Worm (Caenorhabditis elegans) whole organism, mixed stage, embryonic: ENCODE data around the gene D2096.11.

ENCODE experiments used
- M03D4.4 ChIP-seq: sonication (generic microtip); optimal IDR thresholded peaks from 2 replicates; lab custom pipeline; 2017; ENCODE audit warnings: mild to moderate bottlenecking, missing genetic modification characterization, missing compliant biosample characterization
- bed-3 ChIP-seq: fragments of 200-800 bp; sonication (Bioruptor generic); optimal IDR thresholded peaks from 3 replicates; lab custom pipeline; 2018; ENCODE audit warnings: mild to moderate bottlenecking, missing genetic modification characterization, moderate library complexity, missing compliant biosample characterization
- blmp-1 ChIP-seq: fragments of 150-350 bp; optimal IDR thresholded peaks from 2 replicates; lab custom pipeline; 2014; ENCODE audit warnings: missing biosample characterization, missing genetic modification characterization
- ceh-39 ChIP-seq: fragments of 150-350 bp; optimal IDR thresholded peaks from 2 replicates; lab custom pipeline; 2014; ENCODE audit warnings: missing biosample characterization, missing genetic modification characterization
- ceh-43 ChIP-seq: fragments of 200-800 bp; sonication (Bioruptor generic); optimal IDR thresholded peaks from 2 replicates; lab custom pipeline; 2018; ENCODE audit warnings: mild to moderate bottlenecking, missing genetic modification characterization, moderate library complexity, missing compliant biosample characterization
- ceh-83 ChIP-seq: fragments of 200-800 bp; sonication (Bioruptor generic); optimal IDR thresholded peaks from 2 replicates; lab custom pipeline; 2018; ENCODE audit warnings: mild to moderate bottlenecking, missing genetic modification characterization, missing compliant biosample characterization
- ces-1 ChIP-seq: fragments of 150-350 bp; optimal IDR thresholded peaks from 2 replicates; lab custom pipeline; 2014; ENCODE audit warnings: missing biosample characterization, missing genetic modification reagents, missing genetic modification characterization
- cnd-1 ChIP-seq: fragments of 200-800 bp; sonication (Bioruptor generic); optimal IDR thresholded peaks from 2 replicates; lab custom pipeline; 2018; ENCODE audit warnings: mild to moderate bottlenecking, missing genetic modification characterization, missing compliant biosample characterization
- drap-1 ChIP-seq: fragments of 200-800 bp; sonication (Bioruptor generic); optimal IDR thresholded peaks from 3 replicates; lab custom pipeline; 2018; ENCODE audit warnings: mild to moderate bottlenecking, missing genetic modification characterization, missing compliant biosample characterization
- elt-3 ChIP-seq: fragments of 150-350 bp; optimal IDR thresholded peaks from 2 replicates; lab custom pipeline; 2014; ENCODE audit warnings: missing biosample characterization, missing genetic modification characterization
- flh-1 ChIP-seq: fragments of 200-800 bp; sonication (Bioruptor generic); optimal IDR thresholded peaks from 2 replicates; lab custom pipeline; 2018; ENCODE audit warnings: mild to moderate bottlenecking, missing genetic modification characterization, moderate library complexity, missing compliant biosample characterization
- hlh-1 ChIP-seq: fragments of 150-350 bp; optimal IDR thresholded peaks from 2 replicates; lab custom pipeline; 2014; ENCODE audit warnings: missing biosample characterization, missing genetic modification reagents, missing genetic modification characterization
- lin-13 ChIP-seq: fragments of 150-350 bp; optimal IDR thresholded peaks from 2 replicates; lab custom pipeline; 2014; ENCODE audit warnings: missing biosample characterization, missing genetic modification characterization
- lin-32 ChIP-seq: fragments of 200-800 bp; sonication (Bioruptor generic); optimal IDR thresholded peaks from 2 replicates; lab custom pipeline; 2018; ENCODE audit warnings: mild to moderate bottlenecking, missing genetic modification characterization, missing compliant biosample characterization
- lsy-2 ChIP-seq: fragments of 150-350 bp; optimal IDR thresholded peaks from 2 replicates; lab custom pipeline; 2014; ENCODE audit warnings: missing biosample characterization, missing genetic modification characterization
- mab-5 ChIP-seq: fragments of 150-350 bp; optimal IDR thresholded peaks from 2 replicates; lab custom pipeline; 2014; ENCODE audit warnings: missing biosample characterization, missing genetic modification characterization
- mep-1 ChIP-seq: fragments of 150-350 bp; optimal IDR thresholded peaks from 2 replicates; lab custom pipeline; 2017; ENCODE audit warnings: missing biosample characterization, missing genetic modification reagents, missing genetic modification characterization, inconsistent platforms
- mls-2 ChIP-seq: sonication (generic microtip); optimal IDR thresholded peaks from 2 replicates; lab custom pipeline; 2016; ENCODE audit warnings: mild to moderate bottlenecking, missing genetic modification characterization, moderate library complexity, missing compliant biosample characterization
- nhr-12 ChIP-seq: fragments of 150-350 bp; optimal IDR thresholded peaks from 2 replicates; lab custom pipeline; 2014; ENCODE audit warnings: missing biosample characterization, missing genetic modification characterization
- nhr-2 ChIP-seq: fragments of 150-350 bp; optimal IDR thresholded peaks from 2 replicates; lab custom pipeline; 2014; ENCODE audit warnings: missing biosample characterization, missing genetic modification characterization
- nhr-237 ChIP-seq: fragments of 150-350 bp; optimal IDR thresholded peaks from 2 replicates; lab custom pipeline; 2014; ENCODE audit warnings: missing biosample characterization, missing genetic modification characterization
- nhr-28 ChIP-seq: fragments of 150-350 bp; optimal IDR thresholded peaks from 2 replicates; lab custom pipeline; 2014; ENCODE audit warnings: missing biosample characterization, missing genetic modification characterization
- nhr-76 ChIP-seq: sonication (generic microtip); optimal IDR thresholded peaks from 2 replicates; lab custom pipeline; 2017; ENCODE audit warnings: missing biosample characterization, missing genetic modification characterization
- pha-4 ChIP-seq: fragments of 150-350 bp; optimal IDR thresholded peaks from 2 replicates; lab custom pipeline; 2018; ENCODE audit warnings: missing biosample characterization, missing genetic modification reagents, missing genetic modification characterization
- sem-2 ChIP-seq: fragments of 200-800 bp; sonication (Bioruptor generic); optimal IDR thresholded peaks from 2 replicates; lab custom pipeline; 2018; ENCODE audit warnings: mild to moderate bottlenecking, missing genetic modification characterization, missing compliant biosample characterization
- snpc-4 ChIP-seq: fragments of 150-350 bp; optimal IDR thresholded peaks from 2 replicates; lab custom pipeline; 2014; ENCODE audit warnings: missing biosample characterization, missing genetic modification characterization
- unc-120 ChIP-seq: sonication (generic microtip); optimal IDR thresholded peaks from 2 replicates; lab custom pipeline; 2017; ENCODE audit warnings: missing genetic modification characterization, missing compliant biosample characterization; ENCODE audit not compliant: poor library complexity, severe bottlenecking
- unc-39 ChIP-seq: fragments of 150-350 bp; optimal IDR thresholded peaks from 2 replicates; lab custom pipeline; 2014; ENCODE audit warnings: missing biosample characterization, missing genetic modification characterization
- unc-62 ChIP-seq: fragments of 150-350 bp; optimal IDR thresholded peaks from 2 replicates; lab custom pipeline; 2014; ENCODE audit warnings: missing biosample characterization, missing genetic modification reagents, missing genetic modification characterization
- zip-8 ChIP-seq: fragments of 150-350 bp; optimal IDR thresholded peaks from 2 replicates; lab custom pipeline; 2014; ENCODE audit warnings: missing biosample characterization, missing genetic modification characterization
- ztf-11 ChIP-seq: fragments of 150-350 bp; optimal IDR thresholded peaks from 2 replicates; lab custom pipeline; 2014; ENCODE audit warnings: missing biosample characterization, missing genetic modification characterization

The D2096.11 gene

DNA sequence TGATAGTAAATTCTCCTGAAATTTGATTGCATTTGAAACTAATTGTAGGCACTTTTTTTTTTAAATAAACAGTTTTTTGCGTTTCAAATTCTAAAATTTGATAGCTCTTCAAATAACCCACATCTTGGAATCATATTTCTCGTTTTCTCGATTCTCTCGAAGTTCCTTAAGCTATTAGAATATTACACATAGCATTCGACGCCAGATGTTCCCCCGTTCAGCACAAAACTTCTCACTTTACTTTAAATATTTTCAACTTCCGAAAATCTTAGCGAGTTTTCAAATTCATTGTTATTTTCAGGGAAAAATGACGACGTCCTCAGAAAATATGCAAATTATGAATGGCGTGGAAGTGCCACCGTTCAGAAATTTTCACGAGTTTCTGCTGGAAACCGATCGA lies 14.3 kb downstream of the D2096.11 start, which contains the start of gene praf-3:
Gene praf-3 (plus strand): TSS at position 301 of the 400 bp plus-strand sequence.
- no peak for TF ChIP-seq ceh-83 (GFP tag; lab: Kevin White, UChicago)
- no peak for TF ChIP-seq nhr-76 (tag; lab: Kevin White, UChicago)
- no peak for TF ChIP-seq mep-1
- TF ChIP-seq sem-2 (GFP tag; lab: Kevin White, UChicago): no peak
- no peak for TF ChIP-seq snpc-4 (tag; lab: Kevin White, UChicago)
- TF ChIP-seq elt-3 (tag; lab: Kevin White, UChicago): no peak

DNA sequence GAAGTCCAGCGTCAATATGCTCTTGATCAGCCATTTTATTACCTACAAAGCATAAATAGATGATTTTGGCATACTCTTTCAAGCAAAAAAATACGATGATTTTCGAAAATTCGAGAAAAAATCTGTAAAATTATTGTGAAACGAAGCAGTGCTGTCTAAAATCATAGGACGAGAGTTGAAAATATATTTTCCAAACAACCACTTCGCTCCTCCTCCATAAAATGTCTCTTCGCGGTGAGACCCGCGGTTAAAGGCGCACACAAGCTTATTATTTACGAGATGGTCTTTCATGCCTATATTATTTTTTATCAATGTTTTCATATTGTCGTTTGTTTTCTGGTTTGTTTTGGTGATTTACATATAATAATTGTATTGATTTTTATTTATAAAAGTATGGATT lies 14.7 kb downstream of the D2096.11 start, which contains the start of gene nap-1:
Gene nap-1 (minus strand): TSS at position 42 of the 400 bp plus-strand sequence.
- TF ChIP-seq lsy-2 (tag; lab: Kevin White, UChicago) (peak; percentile 74), lin-13 (tag; lab: Kevin White, UChicago) (peak; percentile 61), unc-120 (tag; lab: Kevin White, UChicago) (no peak), mep-1 (peak; percentile 69), flh-1 (GFP tag; lab: Kevin White, UChicago) (no peak), unc-39 (no peak), ces-1 (GFP tag; lab: Kevin White, UChicago) (peak; percentile 42), ceh-39 (peak; percentile 56), unc-62 (GFP tag; lab: Kevin White, UChicago) (no peak), nhr-237 (tag; lab: Kevin White, UChicago) (peak; percentile 31), pha-4 (tag; lab: Kevin White, UChicago) (peak; percentile 60)
- TF ChIP-seq, all 35 proteins: peak for 7

DNA sequence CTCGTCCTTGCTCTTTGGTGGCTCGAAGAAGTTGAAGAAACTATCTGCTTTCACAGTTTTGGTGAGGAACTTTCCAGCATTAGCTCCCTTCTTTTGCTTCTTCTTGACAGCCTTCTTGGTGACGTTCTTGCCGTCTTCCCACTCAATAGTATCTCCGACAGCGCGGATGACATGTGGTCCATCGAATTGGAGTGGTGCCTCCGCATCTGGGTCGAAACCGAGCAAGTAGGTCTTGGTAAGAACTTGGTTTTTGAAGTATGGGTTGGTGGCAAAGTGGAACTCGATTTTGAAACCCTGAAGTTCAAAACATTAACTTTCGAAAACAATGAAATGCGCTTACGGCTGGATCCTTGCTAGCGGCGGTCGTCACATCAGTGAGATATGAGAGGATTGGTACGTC lies 15.7 kb downstream of the D2096.11 start:
- TF ChIP-seq bed-3 (GFP tag; lab: Kevin White, UChicago) (no peak), blmp-1 (tag; lab: Kevin White, UChicago) (no peak), M03D4.4 (tag; lab: Kevin White, UChicago) (no peak), nhr-76 (tag; lab: Kevin White, UChicago) (no peak), zip-8 (no peak), lin-32 (GFP tag; lab: Kevin White, UChicago) (no peak), nhr-2 (no peak), cnd-1 (tag; lab: Kevin White, UChicago) (no peak), drap-1 (GFP tag; lab: Kevin White, UChicago) (no peak), unc-62 (GFP tag; lab: Kevin White, UChicago) (no peak), unc-39 (no peak), nhr-237 (tag; lab: Kevin White, UChicago) (no peak), sem-2 (GFP tag; lab: Kevin White, UChicago) (no peak), nhr-28 (tag; lab: Kevin White, UChicago) (no peak), mep-1 (no peak), ztf-11 (tag; lab: Kevin White, UChicago) (no peak), unc-120 (tag; lab: Kevin White, UChicago) (no peak), nhr-12 (tag; lab: Kevin White, UChicago) (no peak), pha-4 (tag; lab: Kevin White, UChicago) (no peak)

DNA sequence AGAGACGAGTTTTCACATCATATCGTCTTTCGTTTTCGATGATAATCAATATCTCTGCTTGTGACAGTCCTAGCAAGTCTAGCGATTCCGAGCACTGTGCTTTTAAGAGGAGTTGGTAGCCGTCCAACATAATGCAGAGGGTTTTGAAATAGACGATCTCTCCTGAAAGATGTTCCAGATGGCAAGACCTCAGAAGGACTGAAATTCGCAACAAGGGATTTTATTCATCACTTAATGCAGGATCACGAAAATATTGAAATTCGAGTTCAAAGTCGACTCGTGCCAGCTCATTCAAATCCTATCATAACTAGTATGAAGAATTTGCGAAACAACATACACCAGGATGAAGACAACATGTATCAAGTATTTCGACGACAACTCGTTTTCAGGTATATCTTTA lies 16.5 kb downstream of the D2096.11 start, which contains the start of gene D2096.7:
Gene D2096.7 (minus strand): TSS at position 130 of the 400 bp plus-strand sequence.
- TF ChIP-seq bed-3 (GFP tag; lab: Kevin White, UChicago) (no peak), mls-2 (no peak), mab-5 (tag; lab: Kevin White, UChicago) (no peak), ceh-43 (GFP tag; lab: Kevin White, UChicago) (no peak), zip-8 (no peak), nhr-76 (tag; lab: Kevin White, UChicago) (no peak), snpc-4 (tag; lab: Kevin White, UChicago) (no peak), lin-32 (GFP tag; lab: Kevin White, UChicago) (no peak), M03D4.4 (tag; lab: Kevin White, UChicago) (no peak), unc-62 (GFP tag; lab: Kevin White, UChicago) (no peak), flh-1 (GFP tag; lab: Kevin White, UChicago) (no peak), unc-39 (no peak), nhr-12 (tag; lab: Kevin White, UChicago) (no peak), cnd-1 (tag; lab: Kevin White, UChicago) (no peak), ces-1 (GFP tag; lab: Kevin White, UChicago) (no peak), ztf-11 (tag; lab: Kevin White, UChicago) (no peak), elt-3 (tag; lab: Kevin White, UChicago) (no peak)

DNA sequence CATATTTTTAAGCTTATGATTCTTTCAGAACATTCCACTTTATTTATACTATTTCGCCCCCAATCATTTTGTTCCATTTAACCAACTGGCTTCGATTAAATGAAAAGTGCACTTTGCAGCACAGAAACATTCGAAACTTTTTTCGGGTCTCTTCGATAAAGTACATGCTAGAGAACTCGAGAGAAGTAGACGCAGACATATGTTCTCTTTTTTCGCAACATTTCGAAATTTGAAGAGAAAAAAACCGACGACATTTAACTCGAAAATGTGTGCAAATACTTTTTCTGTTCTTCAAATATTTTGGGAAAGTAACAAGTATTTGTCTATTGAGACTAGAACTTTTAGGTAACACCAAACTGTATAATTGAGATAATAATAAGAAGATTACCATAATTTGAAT lies 17.1 kb downstream of the D2096.11 start:
- no peak for TF ChIP-seq M03D4.4 (tag; lab: Kevin White, UChicago)
- TF ChIP-seq hlh-1 (tag; lab: Kevin White, UChicago): no peak
- TF ChIP-seq unc-120 (tag; lab: Kevin White, UChicago): no peak
- TF ChIP-seq flh-1 (GFP tag; lab: Kevin White, UChicago): no peak
- no peak for TF ChIP-seq lin-13 (tag; lab: Kevin White, UChicago)
- TF ChIP-seq mls-2: no peak
- TF ChIP-seq mab-5 (tag; lab: Kevin White, UChicago): no peak
- no peak for TF ChIP-seq mep-1
- TF ChIP-seq lsy-2 (tag; lab: Kevin White, UChicago): no peak
- TF ChIP-seq nhr-237 (tag; lab: Kevin White, UChicago): no peak
